Worm (Caenorhabditis elegans): ENCODE data around the gene srab-25.

srab-25 gene

ce11 chrV:1779994-1780393, 39.0 kb upstream of the srab-25 start:
- TF ChIP-seq dsc-1 (tag; optimal IDR thresholded peaks at IDR 0.05) (no peak), F16B12.6 (tag; optimal IDR thresholded peaks at IDR 0.05) (no peak)

ce11 chrV:1779136-1779535, 38.2 kb upstream of the srab-25 start, which contains the start of gene F36H9.4:
F36H9.4 (minus strand) TSS chrV:1779236.
- no peak for TF ChIP-seq lin-35 (GFP tag; optimal IDR thresholded peaks at IDR 0.05)
- TF ChIP-seq nhr-11 (tag; optimal IDR thresholded peaks at IDR 0.05) = no peak
- TF ChIP-seq xbp-1 (tag; optimal IDR thresholded peaks at IDR 0.05) = no peak
- peak; percentile 20 for TF ChIP-seq blmp-1 (tag; optimal IDR thresholded peaks at IDR 0.05)
- no peak for TF ChIP-seq elt-3 (tag; optimal IDR thresholded peaks at IDR 0.05)

- TF ChIP-seq lin-14 (GFP tag; optimal IDR thresholded peaks at IDR 0.05) = peak; percentile 36
- no peak for TF ChIP-seq sup-37 (GFP tag; optimal IDR thresholded peaks at IDR 0.05)
Measured at ce11 chrV:1774874-1775589, 34.1 kb upstream of the srab-25 start, which contains the start of gene F36H9.7. F36H9.7 (minus strand) TSS chrV:1774924.

ce11 chrV:1773120-1773519, 32.1 kb upstream of the srab-25 start:
- peak; percentile 83 for TF ChIP-seq F16B12.6 (tag; optimal IDR thresholded peaks at IDR 0.05)
- TF ChIP-seq blmp-1 (tag; optimal IDR thresholded peaks at IDR 0.05) = no peak
- peak; percentile 11 to 30 for TF ChIP-seq efl-1 (optimal IDR thresholded peaks at IDR 0.05)
- peak; percentile 37 to 94 for TF ChIP-seq efl-1 (GFP tag; optimal IDR thresholded peaks at IDR 0.05 in 1 of 2)
- TF ChIP-seq nhr-71 (tag; optimal IDR thresholded peaks at IDR 0.05) = peak; percentile 11
- no peak for TF ChIP-seq aly-2 (tag; optimal IDR thresholded peaks at IDR 0.05)
- peak in 1 of 2 experiments; percentile 3 for TF ChIP-seq lin-35 (GFP tag; optimal IDR thresholded peaks at IDR 0.05)
- TF ChIP-seq ama-1 (optimal IDR thresholded peaks at IDR 0.05) = no peak
- peak; percentile 11 for TF ChIP-seq unc-130 (tag; optimal IDR thresholded peaks at IDR 0.05)
- TF ChIP-seq ceh-88 (GFP tag; IDR thresholded peaks at IDR 0.05) = no peak
- no peak for TF ChIP-seq jun-1 (tag; optimal IDR thresholded peaks at IDR 0.05)
- no peak for TF ChIP-seq nhr-28 (tag; optimal IDR thresholded peaks at IDR 0.05)
- peak; percentile 18 for TF ChIP-seq lin-14 (GFP tag; optimal IDR thresholded peaks at IDR 0.05)
- TF ChIP-seq mab-9 (GFP tag; IDR thresholded peaks at IDR 0.05) = no peak
- peak; percentile 9 for TF ChIP-seq snu-23 (GFP tag; optimal IDR thresholded peaks at IDR 0.05)
- TF ChIP-seq mep-1 (tag; optimal IDR thresholded peaks at IDR 0.05) = peak; percentile 25
- no peak for TF ChIP-seq lin-15B (tag; optimal IDR thresholded peaks at IDR 0.05)
- peak in 2 of 3 experiments; percentile 24 to 35 for TF ChIP-seq dpl-1 (GFP tag; optimal IDR thresholded peaks at IDR 0.05)
- no peak for TF ChIP-seq aha-1 (tag; optimal IDR thresholded peaks at IDR 0.05)
- no peak for TF ChIP-seq ceh-82 (tag; optimal IDR thresholded peaks at IDR 0.05)
- peak; percentile 11 to 29 for TF ChIP-seq lsy-2 (tag; optimal IDR thresholded peaks at IDR 0.05)
- no peak for TF ChIP-seq ceh-63 (GFP tag; optimal IDR thresholded peaks at IDR 0.05)
- TF ChIP-seq sox-4 (tag; optimal IDR thresholded peaks at IDR 0.05) = no peak

ce11 chrV:1771727-1772126, 30.8 kb upstream of the srab-25 start, which contains the start of gene dhs-13:
dhs-13 (minus strand) TSS chrV:1771734.
- TF ChIP-seq nhr-11 (tag; optimal IDR thresholded peaks at IDR 0.05) (no peak), ets-5 (GFP tag; IDR thresholded peaks at IDR 0.05) (no peak), skn-1 (tag; optimal IDR thresholded peaks at IDR 0.05) (peak; percentile 17), aha-1 (tag; optimal IDR thresholded peaks at IDR 0.05) (no peak), zag-1 (tag; optimal IDR thresholded peaks at IDR 0.05) (no peak), dsc-1 (tag; optimal IDR thresholded peaks at IDR 0.05) (no peak), lsy-2 (tag; optimal IDR thresholded peaks at IDR 0.05) (no peak), hlh-4 (tag; optimal IDR thresholded peaks at IDR 0.05) (no peak), fkh-8 (tag; optimal IDR thresholded peaks at IDR 0.05) (no peak), aly-2 (tag; optimal IDR thresholded peaks at IDR 0.05) (no peak), unc-130 (tag; optimal IDR thresholded peaks at IDR 0.05) (peak; percentile 41), grh-1 (GFP tag; IDR thresholded peaks at IDR 0.05) (no peak), pag-3 (tag; optimal IDR thresholded peaks at IDR 0.05; ENCODE audit: borderline replicate concordance, insufficient read depth) (no peak), lin-39 (tag; optimal IDR thresholded peaks at IDR 0.05) (no peak), rnt-1 (tag; optimal IDR thresholded peaks at IDR 0.05) (no peak), ceh-63 (GFP tag; optimal IDR thresholded peaks at IDR 0.05) (no peak), C16A3.4 (tag; optimal IDR thresholded peaks at IDR 0.05) (peak; percentile 11), pqm-1 (tag; optimal IDR thresholded peaks at IDR 0.05) (no peak), mdl-1 (tag; optimal IDR thresholded peaks at IDR 0.05) (peak in 1 of 2 experiments; percentile 39), lin-14 (GFP tag; optimal IDR thresholded peaks at IDR 0.05) (peak; percentile 90), snu-23 (GFP tag; optimal IDR thresholded peaks at IDR 0.05) (peak; percentile 54), ceh-8 (GFP tag; optimal IDR thresholded peaks at IDR 0.05) (no peak), ces-1 (GFP tag; optimal IDR thresholded peaks at IDR 0.05) (no peak), unc-30 (tag; optimal IDR thresholded peaks at IDR 0.05) (no peak), xbp-1 (tag; optimal IDR thresholded peaks at IDR 0.05) (no peak), nhr-85 (tag) (peak; percentile 70), mep-1 (tag; optimal IDR thresholded peaks at IDR 0.05) (no peak)

Data from whole organism, L1 larva.